Fruit fly (Drosophila melanogaster) whole organism, embryonic: Measurements from ENCODE around the gene trbl.

Experiments
- CG1647 ChIP-seq: fragments of 200-800 bp; sonication (Bioruptor generic); optimal IDR thresholded peaks from 3 replicates; lab custom pipeline; 2016; ENCODE audit warnings: missing biosample characterization, missing genetic modification characterization
- CG7928 ChIP-seq: fragments of 200-800 bp; sonication (Bioruptor generic); optimal IDR thresholded peaks from 2 replicates; lab custom pipeline; 2017; ENCODE audit warnings: missing biosample characterization, mild to moderate bottlenecking, missing genetic modification characterization
- Dp ChIP-seq: fragments of 200-800 bp; sonication (Bioruptor generic); optimal IDR thresholded peaks from 2 replicates; lab custom pipeline; 2018; ENCODE audit warnings: missing biosample characterization, mild to moderate bottlenecking, missing genetic modification characterization, moderate library complexity
- MBD-R2 ChIP-seq: fragments of 200-800 bp; sonication (Bioruptor generic); IDR thresholded peaks from 2 replicates; pipeline ENCODE4 v1.3.6; 2022; ENCODE audit warnings: missing biosample characterization, missing genetic modification characterization
- Mrtf ChIP-seq: fragments of 200-800 bp; sonication (Bioruptor generic); IDR thresholded peaks from 3 replicates; pipeline ENCODE4 v1.3.6; 2022; ENCODE audit warnings: missing biosample characterization, missing genetic modification characterization
- Scr ChIP-seq: fragments of 200-800 bp; sonication (Bioruptor generic); IDR thresholded peaks from 2 replicates; pipeline ENCODE4 v1.3.6; 2022; ENCODE audit warnings: missing biosample characterization, missing genetic modification characterization; ENCODE audit not compliant: partially characterized antibody
- YL-1 ChIP-seq: fragments of 200-800 bp; sonication (Bioruptor generic); optimal IDR thresholded peaks from 3 replicates; lab custom pipeline; 2017; ENCODE audit warnings: missing biosample characterization, mild to moderate bottlenecking, missing genetic modification characterization
- ato ChIP-seq: fragments of 200-800 bp; sonication (Bioruptor generic); IDR thresholded peaks from 2 replicates; pipeline ENCODE4 v1.3.6; 2022; ENCODE audit warnings: missing biosample characterization, missing genetic modification characterization; ENCODE audit not compliant: partially characterized antibody
- chm ChIP-seq: fragments of 200-800 bp; sonication (Bioruptor generic); IDR thresholded peaks from 2 replicates; pipeline ENCODE4 v1.3.6; 2022; ENCODE audit warnings: missing biosample characterization, missing genetic modification characterization
- zfh2 ChIP-seq: fragments of 200-800 bp; sonication (Bioruptor generic); optimal IDR thresholded peaks from 2 replicates; lab custom pipeline; 2016; ENCODE audit warnings: missing biosample characterization, missing genetic modification characterization

dm6 chr3L:20439772-20440171 lies 38.4 kb upstream of the trbl start, which contains the start of gene Hpd:
- no peak for TF ChIP-seq chm (GFP tag; lab: Robert Waterston, UW)
- no peak for TF ChIP-seq YL-1
- no peak for TF ChIP-seq MBD-R2
- TF ChIP-seq Dp = no peak
- no peak for TF ChIP-seq Mrtf (GFP tag; lab: Robert Waterston, UW)
- no peak for TF ChIP-seq zfh2 (GFP tag; lab: Kevin White, UChicago)
- TF ChIP-seq Scr (GFP tag; lab: Robert Waterston, UW) = no peak
- no peak for TF ChIP-seq ato
- no peak for TF ChIP-seq CG7928 (GFP tag; lab: Kevin White, UChicago)
- TF ChIP-seq CG1647 = no peak
